Worm (Caenorhabditis elegans): ENCODE data around the gene unc-116.

unc-116 gene

DNA sequence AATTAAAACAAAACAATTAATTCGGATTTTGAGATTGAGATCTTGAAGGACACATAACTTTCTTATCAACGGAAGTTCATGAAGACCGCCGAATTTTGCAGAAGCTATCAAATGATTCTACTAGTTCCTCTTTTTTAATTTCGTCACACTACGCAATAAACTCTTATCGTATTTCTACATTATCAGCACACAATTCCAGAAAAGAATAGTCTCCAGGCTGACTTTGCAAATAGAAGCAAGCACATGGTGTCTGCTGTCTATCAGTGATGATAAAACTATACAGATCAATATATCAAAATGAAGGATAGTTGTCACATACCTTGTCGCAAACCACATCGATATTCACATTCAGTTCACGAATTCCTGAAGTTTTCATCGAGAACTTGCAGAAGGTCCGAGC lies 45.5 kb upstream of the unc-116 start (continued):
- TF ChIP-seq lin-11 (tag; optimal IDR thresholded peaks at IDR 0.05): no peak
- peak; percentile 28 for TF ChIP-seq F13H6.1 (tag; optimal IDR thresholded peaks at IDR 0.05)

DNA sequence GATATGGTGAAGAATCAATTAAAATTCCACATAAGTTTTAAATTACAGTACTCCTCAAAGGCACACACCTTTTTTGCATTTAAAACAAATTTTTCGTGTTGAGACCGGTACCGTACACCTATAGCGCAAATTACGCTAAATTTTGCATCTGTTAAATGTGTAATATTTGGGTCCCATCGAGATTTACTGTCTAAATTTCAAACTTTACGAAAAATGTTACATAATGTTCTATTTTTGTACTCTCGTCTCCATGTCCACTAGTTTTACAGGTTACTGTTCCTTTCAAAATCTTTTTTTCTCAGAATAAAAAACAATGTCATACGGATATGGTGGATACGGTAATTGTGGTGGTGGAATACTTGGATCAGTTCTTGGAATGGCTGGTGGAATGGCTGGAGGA lies 43.4 kb upstream of the unc-116 start, which contains the start of gene ZK353.2:
TSS of gene ZK353.2 (plus strand) at position 301 of the 400 bp plus-strand sequence.
- no peak for TF ChIP-seq elt-3 (tag; optimal IDR thresholded peaks at IDR 0.05)
- no peak for TF ChIP-seq nhr-25 (tag; optimal IDR thresholded peaks at IDR 0.05)
- TF ChIP-seq lsy-2 (tag; optimal IDR thresholded peaks at IDR 0.05): no peak
- no peak for TF ChIP-seq nhr-10 (tag; optimal IDR thresholded peaks at IDR 0.05)
- no peak for TF ChIP-seq sma-3 (GFP tag; optimal IDR thresholded peaks at IDR 0.05)
- TF ChIP-seq nhr-6 (tag; optimal IDR thresholded peaks at IDR 0.05): no peak
- no peak for TF ChIP-seq aly-2 (tag; optimal IDR thresholded peaks at IDR 0.05)
- TF ChIP-seq ama-1 (optimal IDR thresholded peaks at IDR 0.05): no peak
- no peak for TF ChIP-seq lin-13 (GFP tag; optimal IDR thresholded peaks at IDR 0.05)
- no peak for TF ChIP-seq nhr-77 (tag; optimal IDR thresholded peaks at IDR 0.05)
- no peak for TF ChIP-seq fos-1 (tag; optimal IDR thresholded peaks at IDR 0.05)
- TF ChIP-seq F13H6.1 (tag; optimal IDR thresholded peaks at IDR 0.05): no peak
- no peak for TF ChIP-seq zag-1 (tag; optimal IDR thresholded peaks at IDR 0.05)
- TF ChIP-seq lin-39 (tag; optimal IDR thresholded peaks at IDR 0.05): no peak
- TF ChIP-seq skn-1 (tag; optimal IDR thresholded peaks at IDR 0.05): no peak
- TF ChIP-seq lin-11 (tag; optimal IDR thresholded peaks at IDR 0.05): no peak
- TF ChIP-seq R02D3.7 (tag; optimal IDR thresholded peaks at IDR 0.05): no peak
- no peak for TF ChIP-seq ceh-82 (tag; optimal IDR thresholded peaks at IDR 0.05)
- TF ChIP-seq nhr-21 (tag; optimal IDR thresholded peaks at IDR 0.05): no peak

DNA sequence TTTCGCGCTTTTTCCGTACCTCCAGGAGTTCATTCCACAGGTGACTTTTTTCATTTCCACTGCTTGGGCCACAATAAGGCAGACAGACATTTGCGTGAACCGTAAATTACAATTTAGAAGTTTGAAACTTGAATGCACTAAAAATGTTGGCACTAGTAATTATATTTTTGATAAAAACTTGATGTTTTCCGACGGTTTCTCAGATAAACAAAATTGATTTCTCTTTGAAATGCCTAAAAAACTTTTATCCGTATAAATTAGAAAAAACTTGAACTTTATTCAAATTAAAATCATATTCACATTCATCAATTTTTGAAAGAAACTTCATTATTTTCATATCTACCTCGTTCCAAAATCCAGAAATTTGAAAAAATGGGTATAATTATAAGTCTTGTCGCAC lies 40.7 kb upstream of the unc-116 start, which contains the start of gene ZK353.3:
TSS of gene ZK353.3 (plus strand) at position 301 of the 400 bp plus-strand sequence.
- TF ChIP-seq lsy-2 (tag; optimal IDR thresholded peaks at IDR 0.05) (no peak), nhr-21 (tag; optimal IDR thresholded peaks at IDR 0.05) (no peak), zag-1 (tag; optimal IDR thresholded peaks at IDR 0.05) (no peak), lin-39 (tag; optimal IDR thresholded peaks at IDR 0.05) (no peak), egl-27 (tag; optimal IDR thresholded peaks at IDR 0.05) (no peak), elt-3 (tag; optimal IDR thresholded peaks at IDR 0.05) (no peak)

DNA sequence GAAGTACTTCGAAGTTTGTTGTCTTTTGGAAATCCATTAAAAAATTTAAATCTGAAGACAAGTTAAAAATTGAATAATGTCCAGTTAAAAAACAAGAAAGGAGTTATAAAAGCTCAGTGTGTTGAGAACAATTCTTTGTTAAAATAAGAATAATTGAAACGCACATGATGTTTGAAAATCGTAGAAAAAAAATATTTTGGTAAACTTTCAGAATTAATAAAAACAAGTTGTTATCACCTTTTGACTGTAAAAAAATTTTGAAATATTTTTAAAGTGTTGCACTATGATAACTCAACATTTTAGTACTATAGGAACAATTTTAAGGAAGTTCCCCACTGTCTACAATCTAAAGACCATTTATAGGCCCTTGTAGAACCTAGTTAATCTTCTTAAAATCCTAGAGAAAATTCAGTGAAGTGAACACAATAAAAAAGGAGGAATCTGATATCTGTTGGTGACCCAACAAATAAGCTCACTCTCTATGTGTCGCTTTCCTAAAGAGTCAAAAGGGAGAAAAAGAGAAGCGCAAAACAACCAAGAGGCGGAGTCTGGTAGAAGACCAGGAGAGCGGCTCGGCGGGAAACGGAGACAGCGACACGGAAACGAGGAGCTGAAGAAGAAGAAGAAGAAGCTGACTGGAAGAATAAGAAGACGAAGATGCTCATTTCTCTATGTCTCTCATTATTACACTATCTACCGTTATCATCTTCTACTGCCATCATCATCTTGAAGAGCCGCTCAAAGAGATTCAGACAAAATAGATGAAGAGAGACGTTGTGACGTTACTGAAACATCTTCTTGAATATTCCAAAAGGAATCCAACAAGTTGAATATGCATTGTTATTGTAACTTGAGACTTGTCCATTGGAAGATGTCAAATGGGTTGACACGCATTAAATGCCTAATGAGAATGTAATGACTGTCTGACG lies 39.7 kb upstream of the unc-116 start, which contains the start of gene ZK353.10:
TSS of gene ZK353.10 (minus strand) at position 51 of the 929 bp plus-strand sequence.
- TF ChIP-seq F13H6.1 (tag; optimal IDR thresholded peaks at IDR 0.05) (no peak), dmd-4 (tag; optimal IDR thresholded peaks at IDR 0.05) (no peak), C34F6.9 (tag; optimal IDR thresholded peaks at IDR 0.05) (peak; percentile 20), nhr-129 (tag; optimal IDR thresholded peaks at IDR 0.05) (no peak), unc-55 (GFP tag; optimal IDR thresholded peaks at IDR 0.05) (peak; percentile 73), lsy-2 (tag; optimal IDR thresholded peaks at IDR 0.05) (peak in 1 of 2 experiments; percentile 45)

DNA sequence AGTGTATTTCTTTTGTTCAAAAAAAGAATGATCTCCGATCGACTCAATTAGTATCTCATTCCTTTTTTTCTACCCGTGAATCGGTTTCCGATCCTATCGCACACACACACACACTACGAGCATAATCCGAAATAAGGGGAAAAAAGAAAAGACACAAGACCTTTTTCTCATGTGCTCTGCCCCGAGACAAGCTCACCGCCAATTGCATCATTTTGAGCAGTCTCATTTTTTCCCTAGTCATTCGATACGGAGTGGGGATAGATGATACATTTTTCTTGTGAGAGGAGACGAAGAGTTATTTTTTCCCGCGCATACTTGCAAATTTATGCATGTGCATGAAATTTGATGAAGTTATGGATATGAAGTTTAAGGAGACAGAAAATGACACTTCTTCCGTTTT lies 37.3 kb upstream of the unc-116 start:
- TF ChIP-seq sma-3 (GFP tag; optimal IDR thresholded peaks at IDR 0.05) (no peak), zag-1 (tag; optimal IDR thresholded peaks at IDR 0.05) (peak; percentile 51), lin-11 (tag; optimal IDR thresholded peaks at IDR 0.05) (peak; percentile 11), lsy-2 (tag; optimal IDR thresholded peaks at IDR 0.05) (peak in 1 of 2 experiments; percentile 46), fos-1 (tag; optimal IDR thresholded peaks at IDR 0.05) (peak; percentile 4), F13H6.1 (tag; optimal IDR thresholded peaks at IDR 0.05) (peak; percentile 20), ZK546.5 (tag; optimal IDR thresholded peaks at IDR 0.05) (no peak), unc-39 (tag; optimal IDR thresholded peaks at IDR 0.05) (peak; percentile 92), lin-13 (GFP tag; optimal IDR thresholded peaks at IDR 0.05) (peak; percentile 19), nhr-129 (tag; optimal IDR thresholded peaks at IDR 0.05) (peak; percentile 97), blmp-1 (tag; optimal IDR thresholded peaks at IDR 0.05; ENCODE audit: insufficient read depth) (no peak), C34F6.9 (tag; optimal IDR thresholded peaks at IDR 0.05) (peak; percentile 73), skn-1 (tag; optimal IDR thresholded peaks at IDR 0.05) (no peak), mab-5 (tag; optimal IDR thresholded peaks at IDR 0.05) (no peak), peb-1 (tag; optimal IDR thresholded peaks at IDR 0.05) (no peak), unc-55 (GFP tag; optimal IDR thresholded peaks at IDR 0.05) (peak; percentile 50)

DNA sequence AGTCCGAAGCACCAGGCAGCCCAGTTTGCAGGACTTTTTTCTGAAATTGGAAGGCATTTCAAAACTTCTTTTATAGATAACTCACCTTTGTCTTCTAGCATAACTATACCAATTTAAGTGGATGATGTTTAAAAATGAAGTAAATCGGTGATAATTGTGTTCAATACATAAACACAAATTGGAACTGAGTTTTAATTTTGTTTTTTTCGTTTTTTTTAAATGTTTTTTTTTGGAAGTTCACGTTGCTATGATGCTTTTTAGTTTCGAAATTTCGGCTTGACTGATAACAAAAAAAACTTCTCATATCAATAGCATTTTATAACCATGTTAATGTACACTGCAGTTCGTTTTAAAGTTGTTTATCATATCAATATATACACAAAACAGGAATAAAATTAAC lies 34.6 kb upstream of the unc-116 start, which contains the start of gene ZK353.4:
TSS of gene ZK353.4 (minus strand) at position 101 of the 400 bp plus-strand sequence.
- no peak for TF ChIP-seq mdl-1 (tag; optimal IDR thresholded peaks at IDR 0.05)

Data from whole organism, L2 larva.